Fruit fly (Drosophila melanogaster) whole organism, embryonic: ENCODE results near the gene CG16956.
A peak's percentile ranks its signal among the peaks of the same experiment; 100 is the strongest.

ENCODE experiments used
- B-H1 ChIP-seq: fragments of 200-800 bp; sonication (Bioruptor generic); IDR thresholded peaks from 3 replicates; pipeline ENCODE4 v1.3.6; 2022; ENCODE audit warnings: missing biosample characterization, missing genetic modification characterization
- BtbVII ChIP-seq: fragments of 200-800 bp; sonication (Bioruptor generic); optimal IDR thresholded peaks from 3 replicates; lab custom pipeline; 2017; ENCODE audit warnings: missing biosample characterization, mild to moderate bottlenecking, missing genetic modification characterization
- CG10366 ChIP-seq: fragments of 200-800 bp; sonication (Bioruptor generic); IDR thresholded peaks from 2 replicates; pipeline ENCODE4 v1.3.6; 2022; ENCODE audit warnings: missing biosample characterization, missing genetic modification characterization
- CG11504 ChIP-seq: fragments of 200-800 bp; sonication (Bioruptor generic); optimal IDR thresholded peaks from 3 replicates; lab custom pipeline; 2019; ENCODE audit warnings: missing biosample characterization, mild to moderate bottlenecking, missing genetic modification characterization, moderate library complexity
- CG11696 ChIP-seq: fragments of 200-800 bp; sonication (Bioruptor generic); IDR thresholded peaks from 2 replicates; pipeline ENCODE4 v1.3.6; 2022; ENCODE audit warnings: missing biosample characterization, missing genetic modification characterization
- CG12659 ChIP-seq: fragments of 200-800 bp; sonication (Bioruptor generic); optimal IDR thresholded peaks from 3 replicates; lab custom pipeline; 2017; ENCODE audit warnings: mild to moderate bottlenecking, missing biosample characterization, missing genetic modification reagents, missing genetic modification characterization
- CG13287 ChIP-seq: fragments of 200-800 bp; sonication (Bioruptor generic); IDR thresholded peaks from 2 replicates; pipeline ENCODE4 v1.3.6; 2022; ENCODE audit warnings: missing biosample characterization, missing genetic modification characterization; ENCODE audit not compliant: partially characterized antibody
- CG17802 ChIP-seq: fragments of 200-800 bp; sonication (Bioruptor generic); optimal IDR thresholded peaks from 2 replicates; lab custom pipeline; 2018; ENCODE audit warnings: missing biosample characterization, mild to moderate bottlenecking, missing genetic modification characterization, moderate library complexity
- CG1792 ChIP-seq: fragments of 200-800 bp; sonication (Bioruptor generic); optimal IDR thresholded peaks from 2 replicates; lab custom pipeline; 2016; ENCODE audit warnings: missing biosample characterization, missing genetic modification characterization
- CG2120 ChIP-seq: fragments of 200-800 bp; sonication (Bioruptor generic); optimal IDR thresholded peaks from 3 replicates; lab custom pipeline; 2016; ENCODE audit warnings: missing biosample characterization, missing genetic modification characterization
- CG33557 ChIP-seq: fragments of 200-800 bp; sonication (Bioruptor generic); optimal IDR thresholded peaks from 2 replicates; lab custom pipeline; 2019; ENCODE audit warnings: missing biosample characterization, mild to moderate bottlenecking, missing genetic modification characterization, moderate library complexity
- CG34376 ChIP-seq: fragments of 200-800 bp; sonication (Bioruptor generic); optimal IDR thresholded peaks from 2 replicates; lab custom pipeline; 2018; ENCODE audit warnings: missing biosample characterization, mild to moderate bottlenecking, missing genetic modification characterization
- CG3726 ChIP-seq: fragments of 200-800 bp; sonication (Bioruptor generic); IDR thresholded peaks from 3 replicates; pipeline ENCODE4, ENCODE4 v1.3.6; 2022; ENCODE audit warnings: missing biosample characterization, missing genetic modification characterization
- CG4282 ChIP-seq: fragments of 200-800 bp; sonication (Bioruptor generic); optimal IDR thresholded peaks from 2 replicates; lab custom pipeline; 2016; ENCODE audit warnings: missing biosample characterization, missing genetic modification characterization
- CG6854 ChIP-seq: fragments of 200-800 bp; sonication (Bioruptor generic); optimal IDR thresholded peaks from 3 replicates; lab custom pipeline; 2017; ENCODE audit warnings: missing biosample characterization, mild to moderate bottlenecking, missing genetic modification characterization
- CG9215 ChIP-seq: fragments of 200-800 bp; sonication (Bioruptor generic); IDR thresholded peaks from 2 replicates; pipeline ENCODE4 v1.3.6; 2022; ENCODE audit warnings: missing biosample characterization, missing genetic modification characterization
- CG9727 ChIP-seq: fragments of 200-800 bp; sonication (Bioruptor generic); optimal IDR thresholded peaks from 3 replicates; lab custom pipeline; 2017; ENCODE audit warnings: missing biosample characterization, mild to moderate bottlenecking, missing genetic modification characterization
- Dek ChIP-seq: fragments of 200-800 bp; sonication (Bioruptor generic); optimal IDR thresholded peaks from 3 replicates; lab custom pipeline; 2019; ENCODE audit warnings: missing biosample characterization, mild to moderate bottlenecking, missing genetic modification characterization, moderate library complexity
- Dp ChIP-seq: fragments of 200-800 bp; sonication (Bioruptor generic); optimal IDR thresholded peaks from 2 replicates; lab custom pipeline; 2018; ENCODE audit warnings: missing biosample characterization, mild to moderate bottlenecking, missing genetic modification characterization, moderate library complexity
- Ets97D ChIP-seq: fragments of 200-800 bp; sonication (Bioruptor generic); optimal IDR thresholded peaks from 3 replicates; lab custom pipeline; 2016; ENCODE audit warnings: missing biosample characterization, missing genetic modification characterization
- Hand ChIP-seq: fragments of 200-800 bp; sonication (Bioruptor generic); optimal IDR thresholded peaks from 2 replicates; lab custom pipeline; 2017; ENCODE audit warnings: mild to moderate bottlenecking, missing biosample characterization, missing genetic modification reagents, missing genetic modification characterization
- Hr3 ChIP-seq: fragments of 200-800 bp; sonication (Bioruptor generic); optimal IDR thresholded peaks from 3 replicates; lab custom pipeline; 2016; ENCODE audit warnings: missing biosample characterization, missing genetic modification characterization
- Hsf ChIP-seq: fragments of 200-800 bp; sonication (Bioruptor generic); optimal IDR thresholded peaks from 3 replicates; lab custom pipeline; 2016; ENCODE audit warnings: missing biosample characterization, missing genetic modification characterization
- Neu2 ChIP-seq: fragments of 200-800 bp; sonication (Bioruptor generic); optimal IDR thresholded peaks from 3 replicates; lab custom pipeline; 2016; ENCODE audit warnings: missing biosample characterization, missing genetic modification characterization, borderline replicate concordance
- Pdp1 ChIP-seq, 2 experiments: fragments of 200-800 bp; sonication (Bioruptor generic); optimal IDR thresholded peaks; 3 replicates each; lab custom pipeline; 2016; ENCODE audit warnings: missing biosample characterization in 2 of 2, missing genetic modification characterization in 2 of 2, mild to moderate bottlenecking in 1 of 2, moderate library complexity in 1 of 2
- ab ChIP-seq: fragments of 200-800 bp; sonication (Bioruptor generic); optimal IDR thresholded peaks from 2 replicates; lab custom pipeline; 2016; ENCODE audit warnings: missing biosample characterization, missing genetic modification characterization
- al ChIP-seq: fragments of 200-800 bp; sonication (Bioruptor generic); IDR thresholded peaks from 2 replicates; pipeline ENCODE4 v1.3.6; 2022; ENCODE audit warnings: missing biosample characterization, missing genetic modification characterization
- amos ChIP-seq: fragments of 200-800 bp; sonication (Bioruptor generic); IDR thresholded peaks from 2 replicates; pipeline ENCODE4 v1.3.6; 2022; ENCODE audit warnings: missing biosample characterization, missing genetic modification characterization; ENCODE audit not compliant: partially characterized antibody
- ap ChIP-seq: fragments of 200-800 bp; sonication (Bioruptor generic); IDR thresholded peaks from 2 replicates; pipeline ENCODE4 v1.3.6; 2022; ENCODE audit warnings: missing biosample characterization, missing genetic modification characterization
- chm ChIP-seq: fragments of 200-800 bp; sonication (Bioruptor generic); IDR thresholded peaks from 2 replicates; pipeline ENCODE4 v1.3.6; 2022; ENCODE audit warnings: missing biosample characterization, missing genetic modification characterization
- crp ChIP-seq, 2 experiments: fragments of 200-800 bp; sonication (Bioruptor generic); optimal IDR thresholded peaks; 2 replicates in 1 of 2; 3 replicates in 1 of 2; lab custom pipeline; 2017; ENCODE audit warnings: missing biosample characterization in 2 of 2, missing genetic modification characterization in 2 of 2, mild to moderate bottlenecking in 1 of 2, moderate library complexity in 1 of 2
- cwo ChIP-seq: fragments of 200-800 bp; sonication (Bioruptor generic); optimal IDR thresholded peaks from 3 replicates; lab custom pipeline; 2017; ENCODE audit warnings: missing biosample characterization, missing genetic modification characterization, mild to moderate bottlenecking, moderate library complexity, missing genetic modification reagents
- dysf ChIP-seq: fragments of 200-800 bp; sonication (Bioruptor generic); IDR thresholded peaks from 3 replicates; pipeline ENCODE4 v1.3.6; 2022; ENCODE audit warnings: missing biosample characterization, missing genetic modification characterization
- eve ChIP-seq, 2 experiments: fragments of >200 bp; optimal IDR thresholded peaks; 2 replicates each; lab custom pipeline; 2017; ENCODE audit warnings: missing biosample characterization in 2 of 2, missing genetic modification characterization in 2 of 2
- eyg ChIP-seq: fragments of 200-800 bp; sonication (Bioruptor generic); optimal IDR thresholded peaks from 3 replicates; lab custom pipeline; 2016; ENCODE audit warnings: missing biosample characterization, missing genetic modification characterization
- gem ChIP-seq: fragments of 200-800 bp; sonication (Bioruptor generic); optimal IDR thresholded peaks from 2 replicates; lab custom pipeline; 2019; ENCODE audit warnings: missing biosample characterization, mild to moderate bottlenecking, missing genetic modification characterization, moderate library complexity
- jigr1 ChIP-seq: fragments of 200-800 bp; sonication (Bioruptor generic); IDR thresholded peaks from 3 replicates; pipeline ENCODE4 v1.3.6; 2022; ENCODE audit warnings: missing biosample characterization, missing genetic modification characterization
- lab ChIP-seq: fragments of 200-800 bp; sonication (Bioruptor generic); optimal IDR thresholded peaks from 3 replicates; lab custom pipeline; 2017; ENCODE audit warnings: missing biosample characterization, missing genetic modification characterization, mild to moderate bottlenecking, moderate library complexity, missing genetic modification reagents
- pho ChIP-seq: fragments of 200-800 bp; sonication (Bioruptor generic); optimal IDR thresholded peaks from 2 replicates; lab custom pipeline; 2016; ENCODE audit warnings: missing biosample characterization, missing genetic modification characterization
- salm ChIP-seq: fragments of 200-800 bp; sonication (Bioruptor generic); optimal IDR thresholded peaks from 2 replicates; lab custom pipeline; 2018; ENCODE audit warnings: missing biosample characterization, mild to moderate bottlenecking, missing genetic modification characterization
- slbo ChIP-seq: fragments of 200-800 bp; sonication (Bioruptor generic); IDR thresholded peaks from 2 replicates; pipeline ENCODE4 v1.3.6; 2022; ENCODE audit warnings: missing biosample characterization, missing genetic modification characterization
- sr ChIP-seq: fragments of 200-800 bp; sonication (Bioruptor generic); IDR thresholded peaks from 3 replicates; pipeline ENCODE4 v1.3.6; 2022; ENCODE audit warnings: missing biosample characterization, missing genetic modification characterization
- ssp ChIP-seq: fragments of 200-800 bp; sonication (Bioruptor generic); IDR thresholded peaks from 2 replicates; pipeline ENCODE4 v1.3.6; 2022; ENCODE audit warnings: missing biosample characterization, missing genetic modification characterization
- sug ChIP-seq: fragments of 200-800 bp; optimal IDR thresholded peaks from 2 replicates; lab custom pipeline; 2019; ENCODE audit warnings: missing biosample characterization, mild to moderate bottlenecking, missing genetic modification characterization, moderate library complexity
- tll ChIP-seq, 2 experiments: fragments of 200-800 bp in 1 of 2; fragments of >200 bp in 1 of 2; sonication (Bioruptor generic) in 1 of 2; optimal IDR thresholded peaks; 2 replicates each; lab custom pipeline; 2017 to 2019; ENCODE audit warnings: missing biosample characterization in 2 of 2, missing genetic modification characterization in 2 of 2, mild to moderate bottlenecking in 1 of 2, moderate library complexity in 1 of 2
- tna ChIP-seq: fragments of 200-800 bp; sonication (Bioruptor generic); IDR thresholded peaks from 2 replicates; pipeline ENCODE4 v1.3.6; 2022; ENCODE audit warnings: missing biosample characterization, missing genetic modification characterization; ENCODE audit not compliant: partially characterized antibody
- unpg ChIP-seq: fragments of 200-800 bp; sonication (Bioruptor generic); optimal IDR thresholded peaks from 3 replicates; lab custom pipeline; 2018; ENCODE audit warnings: missing biosample characterization, mild to moderate bottlenecking, missing genetic modification characterization, moderate library complexity
- vvl ChIP-seq: fragments of 200-800 bp; sonication (Bioruptor generic); IDR thresholded peaks from 2 replicates; pipeline ENCODE4 v1.3.6; 2022; ENCODE audit warnings: missing biosample characterization, missing genetic modification characterization

The CG16956 gene

dm6 chr2L:13460911-13461866 is 46.8 kb upstream of the CG16956 start, which contains the start of gene CG46308 (continued):
- TF ChIP-seq pho (GFP tag; lab: Kevin White, UChicago) (no peak), sug (no peak), vvl (GFP tag; lab: Robert Waterston, UW) (no peak), CG11696 (GFP tag; lab: Robert Waterston, UW) (no peak), gem (tag; lab: Kevin White, UChicago) (peak; percentile 52), CG4282 (GFP tag; lab: Kevin White, UChicago) (no peak), CG34376 (GFP tag; lab: Kevin White, UChicago) (peak; percentile 0), CG1792 (GFP tag; lab: Kevin White, UChicago) (no peak), al (GFP tag; lab: Robert Waterston, UW) (no peak), unpg (GFP tag; lab: Kevin White, UChicago) (no peak), ap (GFP tag; lab: Robert Waterston, UW) (no peak), CG11504 (no peak), salm (no peak), Hsf (GFP tag; lab: Kevin White, UChicago) (peak; percentile 17), CG12659 (GFP tag; lab: Kevin White, UChicago) (peak; percentile 7), slbo (GFP tag; lab: Robert Waterston, UW) (peak; percentile 36; the same call in 1 of the 2 replicates), Neu2 (no peak), cwo (GFP tag; lab: Kevin White, UChicago) (peak; percentile 38), Dp (GFP tag; lab: Kevin White, UChicago) (no peak), CG3726 (GFP tag; lab: Robert Waterston, UW) (no peak), sr (GFP tag; lab: Robert Waterston, UW) (no peak), CG2120 (peak; percentile 73), tll (GFP tag; optimal IDR thresholded peaks at IDR 0.05; lab: Kevin White, UChicago) (no peak), amos (no peak), Ets97D (GFP tag; lab: Kevin White, UChicago) (no peak), CG6854 (GFP tag; lab: Kevin White, UChicago) (peak; percentile 48), Dek (peak; percentile 10), jigr1 (GFP tag; lab: Robert Waterston, UW) (no peak), Hand (GFP tag; lab: Kevin White, UChicago) (peak; percentile 47), eyg (no peak), B-H1 (no peak), Pdp1 (GFP tag; optimal IDR thresholded peaks at IDR 0.05; lab: Kevin White, UChicago) (peak in 1 of 2 experiments; percentile 31), tna (GFP tag; lab: Robert Waterston, UW) (no peak), BtbVII (GFP tag; lab: Kevin White, UChicago) (peak; percentile 8), eve (GFP tag; optimal IDR thresholded peaks at IDR 0.05; lab: Kevin White, UChicago) (no peak), ssp (GFP tag; lab: Robert Waterston, UW) (no peak), Hr3 (GFP tag; lab: Kevin White, UChicago) (peak; percentile 11), CG13287 (no peak), CG9215 (GFP tag; lab: Robert Waterston, UW) (no peak), CG9727 (GFP tag; lab: Kevin White, UChicago) (peak; percentile 32), dysf (GFP tag; lab: Robert Waterston, UW) (peak; percentile 27; the same call in 1 of the 3 replicates), chm (GFP tag; lab: Robert Waterston, UW) (no peak), CG33557 (GFP tag; lab: Kevin White, UChicago) (no peak), CG10366 (GFP tag; lab: Robert Waterston, UW) (no peak), ab (no peak), crp (GFP tag; optimal IDR thresholded peaks at IDR 0.05; lab: Kevin White, UChicago) (peak in 1 of 2 experiments; percentile 56), CG17802 (tag; lab: Kevin White, UChicago) (no peak), lab (GFP tag; lab: Kevin White, UChicago) (peak; percentile 66)
